Fruit fly (Drosophila melanogaster) whole organism, embryonic: ENCODE results near the gene Eip75B.

Experiments used
- Aef1 ChIP-seq: fragments of 200-800 bp; sonication (Bioruptor generic); IDR thresholded peaks from 3 replicates; pipeline ENCODE4 v1.3.6; 2022; ENCODE audit warnings: missing biosample characterization, missing genetic modification characterization
- Antp ChIP-seq: fragments of 200-800 bp; sonication (Bioruptor generic); optimal IDR thresholded peaks from 3 replicates; lab custom pipeline; 2016; ENCODE audit warnings: missing biosample characterization, missing genetic modification characterization
- Atf3 ChIP-seq: fragments of 200-800 bp; sonication (Bioruptor generic); optimal IDR thresholded peaks from 3 replicates; lab custom pipeline; 2016; ENCODE audit warnings: missing biosample characterization, missing genetic modification characterization
- Awh ChIP-seq: fragments of 200-800 bp; sonication (Bioruptor generic); IDR thresholded peaks from 2 replicates; pipeline ENCODE4, ENCODE4 v1.3.6; 2022; ENCODE audit warnings: missing biosample characterization, missing genetic modification characterization
- BtbVII ChIP-seq: fragments of 200-800 bp; sonication (Bioruptor generic); optimal IDR thresholded peaks from 3 replicates; lab custom pipeline; 2017; ENCODE audit warnings: missing biosample characterization, mild to moderate bottlenecking, missing genetic modification characterization
- CG10543 ChIP-seq: fragments of 200-800 bp; sonication (Bioruptor generic); optimal IDR thresholded peaks from 3 replicates; lab custom pipeline; 2017; ENCODE audit warnings: missing biosample characterization, mild to moderate bottlenecking, missing genetic modification characterization, moderate library complexity
- CG11398 ChIP-seq: fragments of 200-800 bp; sonication (Bioruptor generic); optimal IDR thresholded peaks from 2 replicates; lab custom pipeline; 2016; ENCODE audit warnings: missing biosample characterization, missing genetic modification characterization
- CG12391 ChIP-seq: fragments of 200-800 bp; sonication (Bioruptor generic); optimal IDR thresholded peaks from 3 replicates; lab custom pipeline; 2018; ENCODE audit warnings: missing biosample characterization, mild to moderate bottlenecking, missing genetic modification characterization, moderate library complexity
- CG14441 ChIP-seq: fragments of 200-800 bp; sonication (Bioruptor generic); IDR thresholded peaks from 2 replicates; pipeline ENCODE4 v1.3.6; 2022; ENCODE audit warnings: missing biosample characterization, missing genetic modification characterization
- CG14965 ChIP-seq: fragments of 200-800 bp; sonication (Bioruptor generic); optimal IDR thresholded peaks from 2 replicates; lab custom pipeline; 2016; ENCODE audit warnings: missing biosample characterization, missing genetic modification characterization, borderline replicate concordance
- CG3163 ChIP-seq: fragments of 200-800 bp; sonication (Bioruptor generic); optimal IDR thresholded peaks from 3 replicates; lab custom pipeline; 2016; ENCODE audit warnings: missing biosample characterization, missing genetic modification characterization
- CG43689 ChIP-seq: fragments of 200-800 bp; sonication (Bioruptor generic); IDR thresholded peaks from 2 replicates; pipeline ENCODE4 v1.3.6; 2022; ENCODE audit warnings: missing biosample characterization, missing genetic modification characterization
- CG4404 ChIP-seq: fragments of 200-800 bp; sonication (Bioruptor generic); IDR thresholded peaks from 2 replicates; pipeline ENCODE4 v1.3.6; 2022; ENCODE audit warnings: missing biosample characterization, missing genetic modification characterization
- CG4730 ChIP-seq: fragments of 200-800 bp; sonication (Bioruptor generic); IDR thresholded peaks from 2 replicates; pipeline ENCODE4 v1.3.6; 2022; ENCODE audit warnings: missing biosample characterization, missing genetic modification characterization
- CG4854 ChIP-seq: fragments of 200-800 bp; sonication (Bioruptor generic); optimal IDR thresholded peaks from 2 replicates; lab custom pipeline; 2016; ENCODE audit warnings: missing biosample characterization, missing genetic modification characterization, inconsistent platforms
- CG9727 ChIP-seq: fragments of 200-800 bp; sonication (Bioruptor generic); optimal IDR thresholded peaks from 3 replicates; lab custom pipeline; 2017; ENCODE audit warnings: missing biosample characterization, mild to moderate bottlenecking, missing genetic modification characterization
- CHES-1-like ChIP-seq: fragments of 200-800 bp; sonication (Bioruptor generic); optimal IDR thresholded peaks from 2 replicates; lab custom pipeline; 2016; ENCODE audit warnings: missing biosample characterization, missing genetic modification characterization
- CoRest ChIP-seq: fragments of 200-800 bp; sonication (Bioruptor generic); optimal IDR thresholded peaks from 3 replicates; lab custom pipeline; 2018; ENCODE audit warnings: missing biosample characterization, mild to moderate bottlenecking, missing genetic modification characterization, moderate library complexity
- Elba2 ChIP-seq: fragments of 200-800 bp; sonication (Bioruptor generic); optimal IDR thresholded peaks from 3 replicates; lab custom pipeline; 2016; ENCODE audit warnings: missing biosample characterization, missing genetic modification characterization
- Ets97D ChIP-seq: fragments of 200-800 bp; sonication (Bioruptor generic); optimal IDR thresholded peaks from 3 replicates; lab custom pipeline; 2016; ENCODE audit warnings: missing biosample characterization, missing genetic modification characterization
- HLH4C ChIP-seq: fragments of 200-800 bp; sonication (Bioruptor generic); IDR thresholded peaks from 3 replicates; pipeline ENCODE4 v1.3.6; 2022; ENCODE audit warnings: missing biosample characterization, missing genetic modification characterization; ENCODE audit not compliant: partially characterized antibody
- Jarid2 ChIP-seq: fragments of 200-800 bp; sonication (Bioruptor generic); optimal IDR thresholded peaks from 3 replicates; lab custom pipeline; 2017; ENCODE audit warnings: mild to moderate bottlenecking, missing biosample characterization, missing genetic modification reagents, missing genetic modification characterization
- Lpt ChIP-seq: fragments of >200 bp; optimal IDR thresholded peaks from 2 replicates; lab custom pipeline; 2018; ENCODE audit warnings: missing biosample characterization, missing genetic modification characterization
- Opbp ChIP-seq: fragments of 200-800 bp; sonication (Bioruptor generic); IDR thresholded peaks from 3 replicates; pipeline ENCODE4 v1.3.6; 2022; ENCODE audit warnings: missing biosample characterization, missing genetic modification characterization; ENCODE audit not compliant: partially characterized antibody
- Poxn ChIP-seq: fragments of 200-800 bp; sonication (Bioruptor generic); IDR thresholded peaks from 2 replicates; pipeline ENCODE4 v1.3.6; 2022; ENCODE audit warnings: missing biosample characterization, missing genetic modification characterization
- Scr ChIP-seq: fragments of 200-800 bp; sonication (Bioruptor generic); IDR thresholded peaks from 2 replicates; pipeline ENCODE4 v1.3.6; 2022; ENCODE audit warnings: missing biosample characterization, missing genetic modification characterization; ENCODE audit not compliant: partially characterized antibody
- ash1 ChIP-seq: fragments of 200-800 bp; sonication (Bioruptor generic); optimal IDR thresholded peaks from 2 replicates; lab custom pipeline; 2018; ENCODE audit warnings: missing biosample characterization, mild to moderate bottlenecking, missing genetic modification characterization
- chif ChIP-seq, 2 experiments: fragments of 200-800 bp; sonication (Bioruptor generic); optimal IDR thresholded peaks; 3 replicates each; lab custom pipeline; 2016; ENCODE audit warnings: missing biosample characterization in 2 of 2, missing genetic modification characterization in 2 of 2
- ci ChIP-seq: fragments of 200-800 bp; sonication (Bioruptor generic); IDR thresholded peaks from 3 replicates; pipeline ENCODE4 v1.3.6; 2022; ENCODE audit warnings: missing biosample characterization, missing genetic modification characterization
- croc ChIP-seq: fragments of 200-800 bp; sonication (Bioruptor generic); conservative IDR thresholded peaks from 3 replicates; pipeline ENCODE4 v1.3.6; 2022; ENCODE audit warnings: missing biosample characterization, missing genetic modification characterization
- crol ChIP-seq: fragments of 200-800 bp; sonication (Bioruptor generic); IDR thresholded peaks from 2 replicates; pipeline ENCODE4 v1.3.6; 2022; ENCODE audit warnings: missing biosample characterization, missing genetic modification characterization
- dan ChIP-seq: fragments of 200-800 bp; sonication (Bioruptor generic); IDR thresholded peaks from 2 replicates; pipeline ENCODE4 v1.3.6; 2022; ENCODE audit warnings: missing biosample characterization, missing genetic modification characterization
- dati ChIP-seq: fragments of 200-800 bp; sonication (Bioruptor generic); IDR thresholded peaks from 2 replicates; pipeline ENCODE4 v1.3.6; 2022; ENCODE audit warnings: missing biosample characterization, missing genetic modification characterization
- ewg ChIP-seq: fragments of 200-800 bp; sonication (Bioruptor generic); optimal IDR thresholded peaks from 3 replicates; lab custom pipeline; 2017; ENCODE audit warnings: mild to moderate bottlenecking, missing biosample characterization, missing genetic modification reagents, missing genetic modification characterization
- fd96Cb ChIP-seq: fragments of 200-800 bp; sonication (Bioruptor generic); optimal IDR thresholded peaks from 2 replicates; lab custom pipeline; 2018; ENCODE audit warnings: missing biosample characterization, mild to moderate bottlenecking, missing genetic modification characterization, moderate library complexity
- fru ChIP-seq: fragments of >200 bp; optimal IDR thresholded peaks from 2 replicates; lab custom pipeline; 2017
- ftz-f1 ChIP-seq: fragments of 200-800 bp; sonication (Bioruptor generic); optimal IDR thresholded peaks from 2 replicates; lab custom pipeline; 2016; ENCODE audit warnings: missing biosample characterization, missing genetic modification characterization
- fu2 ChIP-seq: fragments of 200-800 bp; sonication (Bioruptor generic); optimal IDR thresholded peaks from 2 replicates; lab custom pipeline; 2016; ENCODE audit warnings: missing biosample characterization, missing genetic modification characterization
- grn ChIP-seq: fragments of 200-800 bp; sonication (Bioruptor generic); optimal IDR thresholded peaks from 3 replicates; lab custom pipeline; 2017; ENCODE audit warnings: missing biosample characterization, missing genetic modification characterization
- ham ChIP-seq: fragments of 200-800 bp; sonication (Bioruptor generic); IDR thresholded peaks from 2 replicates; pipeline ENCODE4 v1.3.6; 2022; ENCODE audit warnings: missing biosample characterization, missing genetic modification characterization
- lola ChIP-seq, 3 experiments: fragments of >200 bp in 2 of 3; fragments of 200-800 bp in 1 of 3; sonication (Bioruptor generic) in 1 of 3; optimal IDR thresholded peaks; 2 replicates each; lab custom pipeline; 2017 to 2019; ENCODE audit warnings: missing biosample characterization in 3 of 3, missing genetic modification characterization in 3 of 3, mild to moderate bottlenecking in 1 of 3, moderate library complexity in 1 of 3
- nau ChIP-seq: fragments of 200-800 bp; sonication (Bioruptor generic); optimal IDR thresholded peaks from 3 replicates; lab custom pipeline; 2017; ENCODE audit warnings: missing biosample characterization, mild to moderate bottlenecking, missing genetic modification characterization, missing genetic modification reagents
- nmo ChIP-seq: fragments of 200-800 bp; sonication (Bioruptor generic); optimal IDR thresholded peaks from 2 replicates; lab custom pipeline; 2018; ENCODE audit warnings: missing biosample characterization, mild to moderate bottlenecking, missing genetic modification characterization, moderate library complexity
- org-1 ChIP-seq: fragments of 200-800 bp; sonication (Bioruptor generic); optimal IDR thresholded peaks from 2 replicates; lab custom pipeline; 2017; ENCODE audit warnings: missing biosample characterization, missing genetic modification characterization
- pita ChIP-seq: fragments of 200-800 bp; sonication (Bioruptor generic); optimal IDR thresholded peaks from 2 replicates; lab custom pipeline; 2017; ENCODE audit warnings: missing biosample characterization, mild to moderate bottlenecking, missing genetic modification characterization
- pros ChIP-seq: fragments of 200-800 bp; sonication (Bioruptor generic); optimal IDR thresholded peaks from 3 replicates; lab custom pipeline; 2019; ENCODE audit warnings: missing biosample characterization, mild to moderate bottlenecking, missing genetic modification characterization, moderate library complexity
- salm ChIP-seq: fragments of 200-800 bp; sonication (Bioruptor generic); optimal IDR thresholded peaks from 2 replicates; lab custom pipeline; 2018; ENCODE audit warnings: missing biosample characterization, mild to moderate bottlenecking, missing genetic modification characterization
- sna ChIP-seq: fragments of 200-800 bp; sonication (Bioruptor generic); IDR thresholded peaks from 2 replicates; pipeline ENCODE4 v1.3.6; 2022; ENCODE audit warnings: missing biosample characterization, missing genetic modification characterization; ENCODE audit not compliant: partially characterized antibody
- sob ChIP-seq: fragments of 200-800 bp; sonication (Bioruptor generic); IDR thresholded peaks from 2 replicates; pipeline ENCODE4 v1.3.6; 2022; ENCODE audit warnings: missing biosample characterization, missing genetic modification characterization
- ttk ChIP-seq: fragments of 200-800 bp; sonication (Bioruptor generic); IDR thresholded peaks from 2 replicates; pipeline ENCODE4 v2.1.2; 2022; ENCODE audit warnings: missing biosample characterization, missing genetic modification characterization
- zf30C ChIP-seq: fragments of 200-800 bp; sonication (Bioruptor generic); optimal IDR thresholded peaks from 3 replicates; lab custom pipeline; 2018; ENCODE audit warnings: missing biosample characterization, mild to moderate bottlenecking, missing genetic modification characterization

Eip75B gene

dm6 chr3L:17907609-17908160 lies 156.8 kb downstream of the Eip75B start, which contains the start of the genes Prestin and Wdr92 (continued):
- TF ChIP-seq nau (GFP tag; lab: Kevin White, UChicago) (peak; percentile 5), CG14441 (GFP tag; lab: Robert Waterston, UW) (no peak), ttk (no peak), ci (GFP tag; lab: Robert Waterston, UW) (peak; percentile 69; the same call in 2 of the 3 replicates), Scr (peak; percentile 90), HLH4C (GFP tag; lab: Robert Waterston, UW) (no peak; the same call in none of the 3 replicates), croc (GFP tag; lab: Robert Waterston, UW) (no peak), Awh (GFP tag; lab: Robert Waterston, UW) (peak; percentile 54; the same call in 1 of the 2 replicates), ewg (GFP tag; lab: Kevin White, UChicago) (no peak), grn (no peak), CG3163 (GFP tag; lab: Kevin White, UChicago) (peak; percentile 12), CoRest (tag; lab: Kevin White, UChicago) (peak; percentile 28), dan (GFP tag; lab: Robert Waterston, UW) (no peak), BtbVII (GFP tag; lab: Kevin White, UChicago) (no peak), CG43689 (GFP tag; lab: Robert Waterston, UW) (no peak), fu2 (GFP tag; lab: Kevin White, UChicago) (no peak), CG4854 (GFP tag; lab: Kevin White, UChicago) (no peak), lola (GFP tag; optimal IDR thresholded peaks at IDR 0.05; lab: Kevin White, UChicago) (peak in 1 of 3 experiments; percentile 6), pros (GFP tag; lab: Kevin White, UChicago) (no peak), CG12391 (tag; lab: Kevin White, UChicago) (peak; percentile 46), salm (tag; lab: Kevin White, UChicago) (no peak), sob (GFP tag; lab: Robert Waterston, UW) (peak; percentile 13; the same call in 1 of the 2 replicates), Ets97D (GFP tag; lab: Kevin White, UChicago) (no peak), crol (GFP tag; lab: Robert Waterston, UW) (no peak), fru (lab: Kevin White, UChicago) (no peak), CG10543 (GFP tag; lab: Kevin White, UChicago) (peak; percentile 45), org-1 (GFP tag; lab: Kevin White, UChicago) (no peak), nmo (GFP tag; lab: Kevin White, UChicago) (peak; percentile 47), CG9727 (GFP tag; lab: Kevin White, UChicago) (no peak), Antp (no peak), ftz-f1 (GFP tag; lab: Kevin White, UChicago) (peak; percentile 61), fd96Cb (no peak), ash1 (GFP tag; lab: Kevin White, UChicago) (no peak), CG11398 (GFP tag; lab: Kevin White, UChicago) (no peak), CG4404 (GFP tag; lab: Robert Waterston, UW) (no peak), dati (no peak), Atf3 (GFP tag; lab: Kevin White, UChicago) (no peak), Poxn (no peak), Opbp (peak; percentile 77), Jarid2 (peak; percentile 97), chif (GFP tag; optimal IDR thresholded peaks at IDR 0.05; lab: Kevin White, UChicago) (no peak), ham (no peak), CG14965 (GFP tag; lab: Kevin White, UChicago) (no peak), CHES-1-like (peak; percentile 1), zf30C (GFP tag; lab: Kevin White, UChicago) (no peak), Lpt (GFP tag; lab: Kevin White, UChicago) (no peak), pita (GFP tag; lab: Kevin White, UChicago) (no peak), Aef1 (GFP tag; lab: Robert Waterston, UW) (no peak; the same call in 2 of the 3 replicates), CG4730 (GFP tag; lab: Robert Waterston, UW) (no peak), sna (GFP tag; lab: Robert Waterston, UW) (peak; percentile 94), Elba2 (GFP tag; lab: Kevin White, UChicago) (no peak)
